Fruit fly (Drosophila melanogaster) whole organism, pupa: Measurements from ENCODE around the gene CG13386.
A peak's percentile ranks its signal among the peaks of the same experiment; 100 is the strongest.

Experiments
- CG10348 ChIP-seq: fragments of 200-800 bp; sonication (Bioruptor generic); IDR thresholded peaks from 2 replicates; pipeline ENCODE4 v1.3.6; 2022; ENCODE audit warnings: missing biosample characterization, missing genetic modification characterization
- CG12605 ChIP-seq: fragments of 200-800 bp; sonication (Bioruptor generic); IDR thresholded peaks from 2 replicates; pipeline ENCODE4 v1.3.6; 2022; ENCODE audit warnings: missing biosample characterization, missing genetic modification characterization
- CG13204 ChIP-seq: fragments of 200-800 bp; sonication (Bioruptor generic); optimal IDR thresholded peaks from 2 replicates; lab custom pipeline; 2018; ENCODE audit warnings: missing biosample characterization, mild to moderate bottlenecking, missing genetic modification characterization, moderate library complexity
- CG14655 ChIP-seq: fragments of 200-800 bp; sonication (Bioruptor generic); optimal IDR thresholded peaks from 3 replicates; lab custom pipeline; 2017; ENCODE audit warnings: mild to moderate bottlenecking, missing biosample characterization, missing genetic modification reagents, missing genetic modification characterization
- CG15710 ChIP-seq: fragments of 200-800 bp; sonication (Bioruptor generic); optimal IDR thresholded peaks from 2 replicates; lab custom pipeline; 2018; ENCODE audit warnings: missing biosample characterization, mild to moderate bottlenecking, missing genetic modification characterization, moderate library complexity
- CG17806 ChIP-seq: fragments of 200-800 bp; sonication (Bioruptor generic); optimal IDR thresholded peaks from 2 replicates; lab custom pipeline; 2018; ENCODE audit warnings: missing biosample characterization, mild to moderate bottlenecking, missing genetic modification characterization, moderate library complexity
- CG32121 ChIP-seq: fragments of 200-800 bp; sonication (Bioruptor generic); IDR thresholded peaks from 2 replicates; pipeline ENCODE4 v1.3.6; 2022; ENCODE audit warnings: missing biosample characterization, missing genetic modification characterization
- CG34367 ChIP-seq: fragments of 200-800 bp; sonication (Bioruptor generic); optimal IDR thresholded peaks from 2 replicates; lab custom pipeline; 2018; ENCODE audit warnings: missing biosample characterization, mild to moderate bottlenecking, missing genetic modification characterization
- CG4496 ChIP-seq: fragments of 200-800 bp; sonication (Bioruptor generic); IDR thresholded peaks from 3 replicates; pipeline ENCODE4 v1.3.6; 2022; ENCODE audit warnings: missing biosample characterization, missing genetic modification characterization
- CG8159 ChIP-seq: fragments of 200-800 bp; sonication (Bioruptor generic); optimal IDR thresholded peaks from 3 replicates; lab custom pipeline; 2018; ENCODE audit warnings: missing biosample characterization, mild to moderate bottlenecking, missing genetic modification characterization, moderate library complexity
- CG8301 ChIP-seq: fragments of 200-800 bp; sonication (Bioruptor generic); optimal IDR thresholded peaks from 2 replicates; lab custom pipeline; 2018; ENCODE audit warnings: missing biosample characterization, mild to moderate bottlenecking, missing genetic modification characterization
- CG9948 ChIP-seq: fragments of 200-800 bp; sonication (Bioruptor generic); optimal IDR thresholded peaks from 2 replicates; lab custom pipeline; 2018; ENCODE audit warnings: missing biosample characterization, mild to moderate bottlenecking, missing genetic modification characterization, moderate library complexity
- D1 ChIP-seq: fragments of 200-800 bp; sonication (Bioruptor generic); optimal IDR thresholded peaks from 2 replicates; lab custom pipeline; 2018; ENCODE audit warnings: missing biosample characterization, mild to moderate bottlenecking, missing genetic modification characterization, moderate library complexity
- EcR ChIP-seq: fragments of 200-800 bp; sonication (Bioruptor generic); optimal IDR thresholded peaks from 3 replicates; lab custom pipeline; 2019; ENCODE audit warnings: missing biosample characterization, missing genetic modification characterization, mild to moderate bottlenecking, moderate library complexity, missing genetic modification reagents
- Ets98B ChIP-seq: fragments of 200-800 bp; sonication (Bioruptor generic); IDR thresholded peaks from 2 replicates; pipeline ENCODE4 v1.3.6; 2022; ENCODE audit warnings: missing biosample characterization, missing genetic modification characterization
- Pif1A ChIP-seq: fragments of 200-800 bp; sonication (Bioruptor generic); optimal IDR thresholded peaks from 3 replicates; lab custom pipeline; 2016; ENCODE audit warnings: missing biosample characterization, missing genetic modification characterization
- Pif1B ChIP-seq: fragments of 200-800 bp; sonication (Bioruptor generic); optimal IDR thresholded peaks from 3 replicates; lab custom pipeline; 2016; ENCODE audit warnings: missing biosample characterization, missing genetic modification characterization
- Snoo ChIP-seq: fragments of 200-800 bp; sonication (Bioruptor generic); optimal IDR thresholded peaks from 3 replicates; lab custom pipeline; 2017; ENCODE audit warnings: missing biosample characterization, mild to moderate bottlenecking, missing genetic modification characterization, inconsistent platforms
- fd96Ca ChIP-seq: fragments of 200-800 bp; sonication (Bioruptor generic); IDR thresholded peaks from 3 replicates; pipeline ENCODE4 v1.3.6; 2022; ENCODE audit warnings: missing biosample characterization, missing genetic modification characterization
- gl ChIP-seq: fragments of 200-800 bp; sonication (Bioruptor generic); optimal IDR thresholded peaks from 2 replicates; lab custom pipeline; 2018; ENCODE audit warnings: missing biosample characterization, mild to moderate bottlenecking, missing genetic modification characterization
- rn ChIP-seq: fragments of 200-800 bp; sonication (Bioruptor generic); IDR thresholded peaks from 2 replicates; pipeline ENCODE4 v1.3.6; 2022; ENCODE audit warnings: missing biosample characterization, missing genetic modification characterization

Gene CG13386

DNA sequence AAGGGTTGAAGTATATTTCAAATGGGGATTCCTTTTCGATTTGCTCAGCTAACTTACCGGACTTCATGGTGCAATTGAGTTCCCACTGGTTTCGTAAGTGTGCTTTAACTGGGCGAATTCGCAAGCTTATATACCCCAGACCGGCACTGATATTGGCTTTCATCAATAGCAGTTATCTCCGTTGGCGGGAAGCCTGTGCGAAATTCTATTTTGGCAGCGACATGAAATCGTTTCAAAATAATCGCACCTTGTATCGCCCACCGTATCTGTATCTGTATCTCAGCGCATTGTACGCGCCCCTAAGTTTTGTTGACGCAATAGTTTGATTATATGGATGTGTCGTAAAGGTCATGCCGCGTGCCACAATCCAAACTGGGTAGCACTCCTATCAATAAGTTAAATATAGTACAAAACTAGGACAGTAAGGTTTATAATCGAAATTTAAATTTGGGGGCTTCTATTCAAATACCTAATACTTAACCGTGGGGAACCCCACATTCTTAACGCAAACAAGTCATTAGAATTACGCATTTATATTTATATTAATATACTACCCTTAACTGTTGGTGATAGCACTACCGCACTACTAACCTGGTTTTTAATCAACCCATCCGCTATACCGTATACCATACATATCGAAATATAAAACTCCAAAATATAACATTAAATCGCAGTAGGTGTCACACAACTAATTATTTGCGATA, 2.7 kb upstream of the CG13386 start, which contains the start of the genes Peritrophin-15a and CG13385:
Gene Peritrophin-15a, minus strand, starts transcription at position 101 of the 704 bp plus-strand sequence.
Gene CG13385, plus strand, starts transcription at position 654 of the 704 bp plus-strand sequence.
- TF ChIP-seq CG15710 (tag; lab: Kevin White, UChicago) = no peak
- no peak for TF ChIP-seq EcR (GFP tag; lab: Kevin White, UChicago)
- TF ChIP-seq Pif1A = no peak
- no peak for TF ChIP-seq fd96Ca (GFP tag; lab: Robert Waterston, UW)
- no peak for TF ChIP-seq CG8301 (tag; lab: Kevin White, UChicago)
- TF ChIP-seq rn (GFP tag; lab: Robert Waterston, UW) = no peak
- TF ChIP-seq D1 (tag; lab: Kevin White, UChicago) = no peak
- no peak for TF ChIP-seq Pif1B
- no peak for TF ChIP-seq Snoo (tag; lab: Kevin White, UChicago)
- TF ChIP-seq CG14655 = no peak
- no peak for TF ChIP-seq Ets98B (GFP tag; lab: Robert Waterston, UW)
- no peak for TF ChIP-seq CG34367
- TF ChIP-seq CG13204 = no peak
- TF ChIP-seq CG8159 (tag; lab: Kevin White, UChicago) = no peak
- no peak for TF ChIP-seq CG10348 (GFP tag; lab: Robert Waterston, UW)
- no peak for TF ChIP-seq CG4496 (GFP tag; lab: Robert Waterston, UW)
- no peak for TF ChIP-seq CG32121 (GFP tag; lab: Robert Waterston, UW)
- no peak for TF ChIP-seq CG17806 (tag; lab: Kevin White, UChicago)
- TF ChIP-seq CG12605 (GFP tag; lab: Robert Waterston, UW) = no peak
- no peak for TF ChIP-seq gl (tag; lab: Kevin White, UChicago)
- TF ChIP-seq, all 21 proteins: peak for 0

DNA sequence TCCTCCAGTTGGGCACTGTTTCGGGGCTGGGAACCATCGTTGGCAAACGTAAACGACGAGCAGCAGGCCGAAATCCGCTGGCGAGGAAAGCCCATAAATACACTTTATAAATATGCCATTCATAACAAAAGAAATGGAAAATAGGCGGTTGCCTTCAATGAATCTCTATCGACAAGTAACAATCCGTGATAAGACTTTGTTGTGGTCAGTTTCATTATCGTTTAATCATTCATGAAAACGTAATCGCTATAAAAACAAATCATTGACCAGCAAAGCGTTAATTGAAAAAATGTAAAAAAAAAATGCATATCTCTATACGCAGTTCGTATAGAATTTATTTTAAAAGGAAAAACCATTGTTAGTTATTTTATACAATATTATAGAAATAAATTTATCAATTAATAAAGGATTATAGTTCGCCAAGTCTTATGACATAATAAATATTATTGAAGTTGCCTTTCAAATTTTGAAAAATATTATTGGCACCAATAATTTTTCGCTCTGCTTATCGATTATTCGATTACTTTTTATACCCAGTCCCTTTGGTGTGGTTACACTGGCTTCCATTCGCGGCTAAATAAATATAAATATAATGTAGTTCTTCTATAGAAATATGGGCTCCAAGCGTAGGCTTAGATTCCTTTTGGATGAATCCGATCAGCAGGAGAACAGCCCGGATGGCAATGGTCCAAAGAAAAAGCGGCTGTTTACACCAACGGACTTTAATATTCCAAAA, 1.2 kb downstream of the CG13386 start, which contains the start of gene CG31898:
Gene CG31898, plus strand, starts transcription at position 559 of the 736 bp plus-strand sequence.
- no peak for TF ChIP-seq D1 (tag; lab: Kevin White, UChicago)
- TF ChIP-seq Ets98B (GFP tag; lab: Robert Waterston, UW) = no peak
- no peak for TF ChIP-seq CG34367
- no peak for TF ChIP-seq CG8159 (tag; lab: Kevin White, UChicago)
- TF ChIP-seq CG14655 = no peak
- no peak for TF ChIP-seq CG10348 (GFP tag; lab: Robert Waterston, UW)
- no peak for TF ChIP-seq Pif1B
- no peak for TF ChIP-seq EcR (GFP tag; lab: Kevin White, UChicago)
- TF ChIP-seq fd96Ca (GFP tag; lab: Robert Waterston, UW) = no peak
- TF ChIP-seq rn (GFP tag; lab: Robert Waterston, UW) = no peak
- no peak for TF ChIP-seq gl (tag; lab: Kevin White, UChicago)
- no peak for TF ChIP-seq CG8301 (tag; lab: Kevin White, UChicago)
- no peak for TF ChIP-seq CG13204
- TF ChIP-seq CG17806 (tag; lab: Kevin White, UChicago) = no peak
- TF ChIP-seq CG12605 (GFP tag; lab: Robert Waterston, UW) = no peak
- no peak for TF ChIP-seq Snoo (tag; lab: Kevin White, UChicago)
- TF ChIP-seq Pif1A = no peak
- TF ChIP-seq CG4496 (GFP tag; lab: Robert Waterston, UW) = no peak

DNA sequence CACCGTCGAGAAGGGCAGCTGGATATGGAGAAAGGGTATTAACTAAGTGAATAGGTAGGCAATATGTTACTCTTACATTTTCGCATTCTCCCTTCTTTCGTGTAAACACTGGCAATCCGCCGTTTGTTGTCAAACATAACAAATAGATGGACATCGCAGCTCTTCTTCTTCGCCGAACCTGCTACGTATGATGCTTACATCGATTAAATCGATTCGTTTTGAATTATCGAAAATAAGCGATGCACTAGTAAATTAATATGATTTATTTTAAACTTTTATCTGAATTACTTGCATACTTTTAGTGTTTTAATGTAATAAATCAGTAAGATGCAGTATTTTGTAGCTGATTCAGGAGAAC, 4.1 kb downstream of the CG13386 start, which contains the start of gene fy:
Gene fy, minus strand, starts transcription at position 353 of the 358 bp plus-strand sequence.
- TF ChIP-seq EcR (GFP tag; lab: Kevin White, UChicago) = no peak
- no peak for TF ChIP-seq Pif1A
- TF ChIP-seq CG17806 (tag; lab: Kevin White, UChicago) = no peak
- no peak for TF ChIP-seq CG8159 (tag; lab: Kevin White, UChicago)
- no peak for TF ChIP-seq D1 (tag; lab: Kevin White, UChicago)
- TF ChIP-seq CG10348 (GFP tag; lab: Robert Waterston, UW) = no peak
- TF ChIP-seq Ets98B (GFP tag; lab: Robert Waterston, UW) = no peak
- TF ChIP-seq CG9948 (tag; lab: Kevin White, UChicago) = no peak
- no peak for TF ChIP-seq CG34367
- TF ChIP-seq CG13204 = no peak
- TF ChIP-seq CG8301 (tag; lab: Kevin White, UChicago) = no peak
- no peak for TF ChIP-seq CG14655
- no peak for TF ChIP-seq CG15710 (tag; lab: Kevin White, UChicago)
- TF ChIP-seq Pif1B = no peak
- no peak for TF ChIP-seq CG12605 (GFP tag; lab: Robert Waterston, UW)
- no peak for TF ChIP-seq gl (tag; lab: Kevin White, UChicago)
- TF ChIP-seq Snoo (tag; lab: Kevin White, UChicago) = no peak
- TF ChIP-seq CG32121 (GFP tag; lab: Robert Waterston, UW) = no peak

DNA sequence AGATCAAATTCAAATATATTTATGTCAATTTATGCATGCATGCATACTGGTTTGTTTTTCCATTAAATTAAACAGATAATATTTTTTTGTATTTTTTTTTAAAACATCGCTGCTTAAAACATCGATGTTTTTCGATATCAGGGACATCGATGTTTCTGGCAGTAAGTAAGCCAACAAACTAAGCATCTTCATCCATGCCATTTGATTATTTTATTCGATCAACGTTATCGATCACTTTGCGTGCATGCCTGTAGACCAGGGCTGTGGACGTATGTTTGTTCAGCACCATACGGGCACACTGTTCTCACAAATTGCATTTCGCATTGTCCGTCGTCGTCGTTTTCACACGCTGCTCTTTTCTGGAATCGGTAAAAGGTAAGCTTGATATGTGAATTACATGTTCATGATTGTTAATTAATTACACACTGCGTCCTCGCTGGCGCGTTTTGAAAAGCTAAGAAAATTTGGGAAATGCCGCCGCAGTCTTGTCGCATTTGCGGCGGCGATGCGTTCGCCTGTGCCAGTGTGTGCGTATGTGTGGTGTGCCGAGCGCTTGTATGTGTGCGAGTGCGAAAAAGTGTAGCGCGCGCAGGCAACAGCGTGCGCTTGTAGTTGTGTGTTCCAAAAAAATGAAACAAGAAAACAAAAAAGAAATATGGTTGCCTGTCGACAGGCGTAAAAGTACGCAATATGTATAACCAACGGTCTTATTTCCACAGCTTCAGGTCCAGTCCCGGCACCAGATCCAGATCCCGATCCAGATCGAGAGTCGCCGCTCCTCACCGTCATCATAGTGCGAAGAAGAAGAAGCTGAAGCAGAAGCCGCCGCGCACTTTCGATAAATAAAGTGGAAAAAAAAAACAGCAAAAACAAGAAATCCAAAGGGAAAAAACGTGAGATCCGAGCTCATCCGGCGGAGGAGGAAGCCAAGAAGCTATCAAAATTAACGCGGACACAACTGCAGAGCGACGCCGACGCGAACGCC, 4.8 kb downstream of the CG13386 start, which contains the start of gene emb:
Gene emb, plus strand, starts transcription at position 288 of the 985 bp plus-strand sequence.
- TF ChIP-seq Pif1B (no peak), CG34367 (peak; percentile 39), CG8301 (tag; lab: Kevin White, UChicago) (no peak), CG14655 (no peak), rn (GFP tag; lab: Robert Waterston, UW) (peak; percentile 24; the same call in 1 of the 2 replicates), CG15710 (tag; lab: Kevin White, UChicago) (peak; percentile 35), Snoo (tag; lab: Kevin White, UChicago) (peak; percentile 41), CG13204 (no peak), fd96Ca (GFP tag; lab: Robert Waterston, UW) (peak; percentile 50), D1 (tag; lab: Kevin White, UChicago) (no peak), CG10348 (GFP tag; lab: Robert Waterston, UW) (no peak), CG4496 (GFP tag; lab: Robert Waterston, UW) (peak; percentile 72), EcR (GFP tag; lab: Kevin White, UChicago) (peak; percentile 11), CG17806 (tag; lab: Kevin White, UChicago) (peak; percentile 3), Ets98B (GFP tag; lab: Robert Waterston, UW) (0 out of 2 replicates have a peak, but pooled peaks have one; percentile 36), Pif1A (no peak), CG32121 (GFP tag; lab: Robert Waterston, UW) (peak; percentile 49; the same call in 1 of the 2 replicates), CG8159 (tag; lab: Kevin White, UChicago) (peak; percentile 49), gl (tag; lab: Kevin White, UChicago) (peak; percentile 74), CG9948 (tag; lab: Kevin White, UChicago) (peak; percentile 12), CG12605 (GFP tag; lab: Robert Waterston, UW) (peak; percentile 73; the same call in 1 of the 2 replicates)
